Worm (Caenorhabditis elegans) whole organism, L2 larva: ENCODE results near the gene F21C10.19.

Experiments
- ceh-16 ChIP-seq: fragments of 150-350 bp; optimal IDR thresholded peaks from 2 replicates; lab custom pipeline; 2014; ENCODE audit warnings: missing biosample characterization, missing genetic modification characterization
- ceh-82 ChIP-seq: fragments of 150-350 bp; optimal IDR thresholded peaks from 2 replicates; lab custom pipeline; 2014; ENCODE audit warnings: missing biosample characterization, missing genetic modification characterization
- fos-1 ChIP-seq: fragments of 150-350 bp; optimal IDR thresholded peaks from 2 replicates; lab custom pipeline; 2014; ENCODE audit warnings: missing biosample characterization, missing genetic modification characterization
- mab-5 ChIP-seq: fragments of 150-350 bp; optimal IDR thresholded peaks from 2 replicates; lab custom pipeline; 2014; ENCODE audit warnings: missing biosample characterization, missing genetic modification characterization
- mbf-1 ChIP-seq: sonication (generic microtip); optimal IDR thresholded peaks from 2 replicates; lab custom pipeline; 2017; ENCODE audit warnings: missing biosample characterization, missing genetic modification characterization
- nhr-11 ChIP-seq: fragments of 150-350 bp; optimal IDR thresholded peaks from 2 replicates; lab custom pipeline; 2014; ENCODE audit warnings: missing biosample characterization, missing genetic modification characterization
- nhr-12 ChIP-seq: fragments of 150-350 bp; optimal IDR thresholded peaks from 2 replicates; lab custom pipeline; 2014; ENCODE audit warnings: missing biosample characterization, missing genetic modification characterization
- nhr-237 ChIP-seq: fragments of 150-350 bp; optimal IDR thresholded peaks from 2 replicates; lab custom pipeline; 2014; ENCODE audit warnings: missing biosample characterization, missing genetic modification characterization
- nhr-6 ChIP-seq: fragments of 150-350 bp; optimal IDR thresholded peaks from 2 replicates; lab custom pipeline; 2014; ENCODE audit warnings: missing biosample characterization, missing genetic modification characterization
- skn-1 ChIP-seq: sonication (generic microtip); optimal IDR thresholded peaks from 2 replicates; lab custom pipeline; 2017; ENCODE audit warnings: missing biosample characterization, missing genetic modification characterization
- snpc-4 ChIP-seq: fragments of 150-350 bp; optimal IDR thresholded peaks from 2 replicates; lab custom pipeline; 2014; ENCODE audit warnings: missing biosample characterization, missing genetic modification characterization
- unc-39 ChIP-seq: fragments of 150-350 bp; optimal IDR thresholded peaks from 2 replicates; lab custom pipeline; 2014; ENCODE audit warnings: missing biosample characterization, missing genetic modification characterization
- ztf-4 ChIP-seq: fragments of 150-350 bp; optimal IDR thresholded peaks from 2 replicates; lab custom pipeline; 2014; ENCODE audit warnings: missing biosample characterization, missing genetic modification characterization

- TF ChIP-seq nhr-11 (no peak), skn-1 (no peak), ceh-16 (tag; lab: Kevin White, UChicago) (no peak), fos-1 (tag; lab: Kevin White, UChicago) (no peak), ceh-82 (tag; lab: Kevin White, UChicago) (no peak), mbf-1 (no peak), mab-5 (no peak), nhr-6 (peak; percentile 34), nhr-12 (tag; lab: Kevin White, UChicago) (no peak), snpc-4 (tag; lab: Kevin White, UChicago) (no peak), nhr-237 (tag; lab: Kevin White, UChicago) (no peak), unc-39 (tag; lab: Kevin White, UChicago) (no peak), ztf-4 (no peak)
Observed at ce11 chrV:9128562-9128961, 2.3 kb upstream of the F21C10.19 start.
